Fruit fly (Drosophila melanogaster) whole organism, prepupa: Measurements from ENCODE around the gene Mst89B.

ENCODE experiments used
- Blimp-1 ChIP-seq: fragments of 200-800 bp; sonication (Bioruptor generic); optimal IDR thresholded peaks from 3 replicates; lab custom pipeline; 2017; ENCODE audit warnings: missing biosample characterization, missing genetic modification characterization, mild to moderate bottlenecking, moderate library complexity, missing genetic modification reagents
- CG10631 ChIP-seq: fragments of 200-800 bp; sonication (Bioruptor generic); optimal IDR thresholded peaks from 2 replicates; lab custom pipeline; 2016; ENCODE audit warnings: missing biosample characterization, missing genetic modification characterization
- CG10669 ChIP-seq: fragments of 200-800 bp; sonication (Bioruptor generic); optimal IDR thresholded peaks from 3 replicates; lab custom pipeline; 2018; ENCODE audit warnings: missing biosample characterization, mild to moderate bottlenecking, missing genetic modification characterization, moderate library complexity
- CG11294 ChIP-seq: fragments of 200-800 bp; sonication (Bioruptor generic); IDR thresholded peaks from 2 replicates; pipeline ENCODE4 v1.3.6; 2022; ENCODE audit warnings: missing biosample characterization, missing genetic modification characterization
- CG11762 ChIP-seq: fragments of 200-800 bp; sonication (Bioruptor generic); optimal IDR thresholded peaks from 3 replicates; lab custom pipeline; 2016; ENCODE audit warnings: missing biosample characterization, missing genetic modification characterization; ENCODE audit not compliant: insufficient read depth
- CG1621 ChIP-seq: fragments of 200-800 bp; sonication (Bioruptor generic); optimal IDR thresholded peaks from 3 replicates; lab custom pipeline; 2018; ENCODE audit warnings: missing biosample characterization, mild to moderate bottlenecking, missing genetic modification characterization
- CG16779 ChIP-seq: fragments of 200-800 bp; sonication (Bioruptor generic); optimal IDR thresholded peaks from 3 replicates; lab custom pipeline; 2017; ENCODE audit warnings: missing biosample characterization, mild to moderate bottlenecking, missing genetic modification characterization
- CG3032 ChIP-seq: fragments of 200-800 bp; optimal IDR thresholded peaks from 2 replicates; lab custom pipeline; 2019; ENCODE audit warnings: missing biosample characterization, mild to moderate bottlenecking, missing genetic modification characterization, moderate library complexity
- CG31627 ChIP-seq: fragments of 200-800 bp; sonication (Bioruptor generic); optimal IDR thresholded peaks from 3 replicates; lab custom pipeline; 2016; ENCODE audit warnings: missing biosample characterization, missing genetic modification characterization
- CG32006 ChIP-seq: fragments of 200-800 bp; sonication (Bioruptor generic); optimal IDR thresholded peaks from 3 replicates; lab custom pipeline; 2017; ENCODE audit warnings: missing biosample characterization, mild to moderate bottlenecking, missing genetic modification characterization
- CG34406 ChIP-seq: fragments of 200-800 bp; sonication (Bioruptor generic); optimal IDR thresholded peaks from 3 replicates; lab custom pipeline; 2016; ENCODE audit warnings: missing biosample characterization, missing genetic modification characterization
- CG3919 ChIP-seq: fragments of 200-800 bp; sonication (Bioruptor generic); optimal IDR thresholded peaks from 3 replicates; lab custom pipeline; 2016; ENCODE audit warnings: missing biosample characterization, missing genetic modification characterization
- CG4318 ChIP-seq: fragments of 200-800 bp; sonication (Bioruptor generic); optimal IDR thresholded peaks from 3 replicates; lab custom pipeline; 2017; ENCODE audit warnings: missing biosample characterization, mild to moderate bottlenecking, missing genetic modification characterization
- CG6163 ChIP-seq: fragments of 200-800 bp; sonication (Bioruptor generic); IDR thresholded peaks from 3 replicates; pipeline ENCODE4 v1.3.6; 2022; ENCODE audit warnings: missing biosample characterization, missing genetic modification characterization
- CG6276 ChIP-seq: fragments of 200-800 bp; sonication (Bioruptor generic); optimal IDR thresholded peaks from 2 replicates; lab custom pipeline; 2017; ENCODE audit warnings: missing biosample characterization, mild to moderate bottlenecking, missing genetic modification characterization
- CG6792 ChIP-seq: fragments of 200-800 bp; sonication (Bioruptor generic); optimal IDR thresholded peaks from 3 replicates; lab custom pipeline; 2016; ENCODE audit warnings: missing biosample characterization, missing genetic modification characterization
- CG6808 ChIP-seq: fragments of 200-800 bp; sonication (Bioruptor generic); optimal IDR thresholded peaks from 3 replicates; lab custom pipeline; 2017; ENCODE audit warnings: missing biosample characterization, missing genetic modification characterization, mild to moderate bottlenecking, moderate library complexity, missing genetic modification reagents
- CG6854 ChIP-seq: fragments of 200-800 bp; sonication (Bioruptor generic); optimal IDR thresholded peaks from 2 replicates; lab custom pipeline; 2017; ENCODE audit warnings: missing biosample characterization, mild to moderate bottlenecking, missing genetic modification characterization
- CG7368 ChIP-seq: fragments of 200-800 bp; sonication (Bioruptor generic); optimal IDR thresholded peaks from 3 replicates; lab custom pipeline; 2016; ENCODE audit warnings: missing biosample characterization, missing genetic modification characterization
- CG8119 ChIP-seq: fragments of 200-800 bp; sonication (Bioruptor generic); IDR thresholded peaks from 3 replicates; pipeline ENCODE4 v1.3.6; 2022; ENCODE audit warnings: missing biosample characterization, missing genetic modification characterization
- CG8319 ChIP-seq: fragments of 200-800 bp; sonication (Bioruptor generic); optimal IDR thresholded peaks from 3 replicates; lab custom pipeline; 2016; ENCODE audit warnings: missing biosample characterization, missing genetic modification characterization
- CG8632 ChIP-seq: fragments of 200-800 bp; sonication (Bioruptor generic); optimal IDR thresholded peaks from 3 replicates; lab custom pipeline; 2016; ENCODE audit warnings: missing biosample characterization, missing genetic modification characterization
- Eip78C ChIP-seq: fragments of 200-800 bp; sonication (Bioruptor generic); peaks from one replicate; lab custom pipeline; 2016; ENCODE audit warnings: missing biosample characterization, missing genetic modification characterization
- Eip93F ChIP-seq: fragments of 200-800 bp; sonication (Bioruptor generic); optimal IDR thresholded peaks from 2 replicates; lab custom pipeline; 2016; ENCODE audit warnings: missing biosample characterization, mild to moderate bottlenecking, missing genetic modification characterization
- Ets21C ChIP-seq: fragments of 200-800 bp; sonication (Bioruptor generic); optimal IDR thresholded peaks from 3 replicates; lab custom pipeline; 2016; ENCODE audit warnings: missing biosample characterization, missing genetic modification characterization
- Ets96B ChIP-seq: fragments of 200-800 bp; optimal IDR thresholded peaks from 2 replicates; lab custom pipeline; 2019; ENCODE audit warnings: missing biosample characterization, mild to moderate bottlenecking, missing genetic modification characterization, moderate library complexity
- Gug ChIP-seq: fragments of 200-800 bp; sonication (Bioruptor generic); IDR thresholded peaks from 2 replicates; pipeline ENCODE4 v1.3.6; 2022; ENCODE audit warnings: missing biosample characterization, missing genetic modification characterization
- Hr38 ChIP-seq: sonication (Bioruptor generic); optimal IDR thresholded peaks from 2 replicates; lab custom pipeline; 2016; ENCODE audit warnings: missing biosample characterization, missing genetic modification characterization
- Hr39 ChIP-seq: fragments of 200-800 bp; sonication (Bioruptor generic); optimal IDR thresholded peaks from 2 replicates; lab custom pipeline; 2016; ENCODE audit warnings: missing biosample characterization, missing genetic modification characterization
- Hr4 ChIP-seq: fragments of 200-800 bp; sonication (Bioruptor generic); optimal IDR thresholded peaks from 3 replicates; lab custom pipeline; 2016; ENCODE audit warnings: missing biosample characterization, missing genetic modification characterization
- Lpt ChIP-seq: fragments of 200-800 bp; sonication (Bioruptor generic); optimal IDR thresholded peaks from 3 replicates; lab custom pipeline; 2016; ENCODE audit warnings: missing biosample characterization, missing genetic modification characterization
- Met ChIP-seq: fragments of 200-800 bp; sonication (Bioruptor generic); optimal IDR thresholded peaks from 3 replicates; lab custom pipeline; 2016; ENCODE audit warnings: missing biosample characterization, missing genetic modification characterization
- Smox ChIP-seq: fragments of 200-800 bp; sonication (Bioruptor generic); optimal IDR thresholded peaks from 3 replicates; lab custom pipeline; 2016; ENCODE audit warnings: missing biosample characterization, missing genetic modification characterization
- Sox102F ChIP-seq: fragments of 200-800 bp; sonication (Bioruptor generic); optimal IDR thresholded peaks from 2 replicates; lab custom pipeline; 2016; ENCODE audit warnings: missing biosample characterization, mild to moderate bottlenecking, missing genetic modification characterization
- Sox14 ChIP-seq: fragments of 200-800 bp; sonication (Bioruptor generic); optimal IDR thresholded peaks from 3 replicates; lab custom pipeline; 2016; ENCODE audit warnings: missing biosample characterization, missing genetic modification characterization
- achi ChIP-seq: fragments of 200-800 bp; sonication (Bioruptor generic); optimal IDR thresholded peaks from 3 replicates; lab custom pipeline; 2016; ENCODE audit warnings: missing biosample characterization, missing genetic modification characterization
- acj6 ChIP-seq: fragments of 200-800 bp; sonication (Bioruptor generic); optimal IDR thresholded peaks from 3 replicates; lab custom pipeline; 2016; ENCODE audit warnings: missing biosample characterization, missing genetic modification characterization
- cyc ChIP-seq: fragments of 200-800 bp; sonication (Bioruptor generic); optimal IDR thresholded peaks from 3 replicates; lab custom pipeline; 2016; ENCODE audit warnings: missing biosample characterization, missing genetic modification characterization
- dac ChIP-seq: fragments of 200-800 bp; sonication (Bioruptor generic); optimal IDR thresholded peaks from 2 replicates; lab custom pipeline; 2017; ENCODE audit warnings: missing biosample characterization, mild to moderate bottlenecking, missing genetic modification characterization
- dsx ChIP-seq: fragments of 200-800 bp; optimal IDR thresholded peaks from 3 replicates; lab custom pipeline; 2019; ENCODE audit warnings: missing biosample characterization, mild to moderate bottlenecking, missing genetic modification characterization, moderate library complexity; ENCODE audit not compliant: poor library complexity, severe bottlenecking
- eg ChIP-seq: fragments of 200-800 bp; sonication (Bioruptor generic); IDR thresholded peaks from 3 replicates; pipeline ENCODE4 v1.3.6; 2022; ENCODE audit warnings: missing biosample characterization, missing genetic modification characterization
- fd59A ChIP-seq: fragments of 200-800 bp; sonication (Bioruptor generic); optimal IDR thresholded peaks from 2 replicates; lab custom pipeline; 2017; ENCODE audit warnings: missing biosample characterization, mild to moderate bottlenecking, missing genetic modification characterization, missing genetic modification reagents
- fd85E ChIP-seq: fragments of 200-800 bp; sonication (Bioruptor generic); optimal IDR thresholded peaks from 3 replicates; lab custom pipeline; 2016; ENCODE audit warnings: missing biosample characterization, missing genetic modification characterization
- fkh ChIP-seq: fragments of 200-800 bp; sonication (Bioruptor generic); optimal IDR thresholded peaks from 3 replicates; lab custom pipeline; 2017; ENCODE audit warnings: missing biosample characterization, mild to moderate bottlenecking, missing genetic modification characterization, moderate library complexity
- net ChIP-seq: fragments of 200-800 bp; sonication (Bioruptor generic); optimal IDR thresholded peaks from 3 replicates; lab custom pipeline; 2016; ENCODE audit warnings: missing biosample characterization, missing genetic modification characterization
- pdm3 ChIP-seq: fragments of 200-800 bp; sonication (Bioruptor generic); optimal IDR thresholded peaks from 3 replicates; lab custom pipeline; 2016; ENCODE audit warnings: missing biosample characterization, missing genetic modification characterization
- salr ChIP-seq, 2 experiments: fragments of 200-800 bp; sonication (Bioruptor generic); optimal IDR thresholded peaks; 3 replicates each; lab custom pipeline; 2016 to 2018; ENCODE audit warnings: missing biosample characterization in 2 of 2, missing genetic modification characterization in 2 of 2, mild to moderate bottlenecking in 1 of 2
- ss ChIP-seq, 2 experiments: fragments of 200-800 bp; sonication (Bioruptor generic); optimal IDR thresholded peaks; 2 replicates in 1 of 2; 3 replicates in 1 of 2; lab custom pipeline; 2017 to 2018; ENCODE audit warnings: mild to moderate bottlenecking in 2 of 2, missing biosample characterization in 2 of 2, missing genetic modification characterization in 2 of 2, moderate library complexity in 1 of 2
- svp ChIP-seq: fragments of 200-800 bp; sonication (Bioruptor generic); peaks from one replicate; lab custom pipeline; 2016; ENCODE audit warnings: missing biosample characterization, missing genetic modification characterization
- topi ChIP-seq: fragments of 200-800 bp; sonication (Bioruptor generic); optimal IDR thresholded peaks from 3 replicates; lab custom pipeline; 2016; ENCODE audit warnings: missing biosample characterization, missing genetic modification characterization

The Mst89B gene

DNA sequence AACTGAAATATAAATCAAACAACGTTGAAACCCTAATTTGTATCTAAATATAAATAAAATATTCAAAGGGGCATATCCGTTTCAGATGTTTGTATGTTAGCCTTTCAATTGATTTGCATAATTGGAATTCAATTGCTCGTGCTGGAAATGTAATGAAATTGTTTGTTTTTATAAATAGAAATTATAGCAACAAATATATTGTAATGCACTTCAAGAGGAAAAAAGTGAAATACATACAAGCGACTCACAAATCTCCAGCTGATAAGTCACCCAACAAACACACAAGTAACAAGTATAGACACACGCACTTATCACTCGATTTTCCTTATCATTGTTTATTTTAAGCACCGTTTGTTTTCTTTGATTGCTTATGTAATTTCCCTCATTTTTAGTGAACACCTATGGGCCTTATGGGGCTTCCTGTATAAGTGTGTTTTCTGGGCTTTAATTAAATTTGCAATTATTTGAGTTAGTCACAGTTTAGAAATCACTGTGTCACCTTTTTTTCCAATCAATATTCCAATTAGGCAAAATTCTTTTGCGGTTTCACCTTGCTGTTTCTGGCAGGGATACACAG lies 18.9 kb downstream of the Mst89B start (continued):
- no peak for TF ChIP-seq CG34406 (GFP tag; lab: Kevin White, UChicago)
- peak; percentile 14 for TF ChIP-seq Hr4
- no peak for TF ChIP-seq dac (GFP tag; lab: Kevin White, UChicago)
- TF ChIP-seq CG16779 (tag; lab: Kevin White, UChicago) = no peak
- no peak for TF ChIP-seq CG8319 (GFP tag; lab: Kevin White, UChicago)

dm6 chr3R:16287171-16287570 lies 20.4 kb downstream of the Mst89B start:
- TF ChIP-seq CG6792 (GFP tag; lab: Kevin White, UChicago) (no peak), CG8119 (GFP tag; lab: Robert Waterston, UW) (0 out of 3 replicates have a peak, but pooled peaks have one; percentile 26), Gug (GFP tag; lab: Robert Waterston, UW) (no peak), acj6 (no peak), CG11294 (no peak), CG6854 (GFP tag; lab: Kevin White, UChicago) (peak; percentile 11), CG6808 (GFP tag; lab: Kevin White, UChicago) (peak; percentile 50), Sox102F (GFP tag; lab: Kevin White, UChicago) (peak; percentile 20), svp (GFP tag; lab: Kevin White, UChicago) (no peak), dsx (GFP tag; lab: Kevin White, UChicago) (peak; percentile 38), CG8319 (GFP tag; lab: Kevin White, UChicago) (no peak), Sox14 (GFP tag; lab: Kevin White, UChicago) (no peak), CG6163 (no peak; the same call in 2 of the 3 replicates), achi (GFP tag; lab: Kevin White, UChicago) (no peak), cyc (GFP tag; lab: Kevin White, UChicago) (no peak), Smox (GFP tag; lab: Kevin White, UChicago) (no peak), CG1621 (no peak), net (GFP tag; lab: Kevin White, UChicago) (no peak), CG10631 (GFP tag; lab: Kevin White, UChicago) (no peak), CG11762 (GFP tag; lab: Kevin White, UChicago) (no peak), CG32006 (GFP tag; lab: Kevin White, UChicago) (no peak), CG7368 (no peak), CG6276 (GFP tag; lab: Kevin White, UChicago) (no peak), dac (GFP tag; lab: Kevin White, UChicago) (no peak), Eip78C (no peak), CG31627 (GFP tag; lab: Kevin White, UChicago) (no peak), CG10669 (no peak), Ets21C (GFP tag; lab: Kevin White, UChicago) (no peak), salr (GFP tag; optimal IDR thresholded peaks at IDR 0.05; lab: Kevin White, UChicago) (no peak), Hr4 (no peak), pdm3 (GFP tag; lab: Kevin White, UChicago) (no peak), eg (GFP tag; lab: Robert Waterston, UW) (no peak), fd59A (no peak), CG3032 (no peak), Hr39 (GFP tag; lab: Kevin White, UChicago) (no peak), Blimp-1 (GFP tag; lab: Kevin White, UChicago) (no peak), Ets96B (tag; lab: Kevin White, UChicago) (no peak), CG34406 (GFP tag; lab: Kevin White, UChicago) (no peak), topi (GFP tag; lab: Kevin White, UChicago) (no peak), CG8632 (GFP tag; lab: Kevin White, UChicago) (no peak), Met (no peak), fd85E (GFP tag; lab: Kevin White, UChicago) (no peak), fkh (GFP tag; lab: Kevin White, UChicago) (no peak), Hr38 (GFP tag; lab: Kevin White, UChicago) (no peak), Lpt (GFP tag; lab: Kevin White, UChicago) (no peak), CG3919 (GFP tag; lab: Kevin White, UChicago) (no peak), CG4318 (no peak), ss (GFP tag; optimal IDR thresholded peaks at IDR 0.05; lab: Kevin White, UChicago) (peak; percentile 7 to 26), Eip93F (GFP tag; lab: Kevin White, UChicago) (no peak)
